Fruit fly (Drosophila melanogaster): ENCODE results near the gene Vps16A.
A peak's percentile ranks its signal among the peaks of the same experiment; 100 is the strongest.

Vps16A gene

dm6 chr3R:9254798-9255197 is 12.0 kb upstream of the Vps16A start, which contains the start of gene CG16734:
TSS of gene CG16734 (plus strand) at chr3R:9255052.
- peak; percentile 35 for TF ChIP-seq stwl (tag; optimal IDR thresholded peaks at IDR 0.05)
- TF ChIP-seq CG2889 (GFP tag; IDR thresholded peaks at IDR 0.05) = no peak
- TF ChIP-seq chinmo (GFP tag; IDR thresholded peaks at IDR 0.05; ENCODE audit: partially characterized antibody) = no peak
- TF ChIP-seq CG34224 (GFP tag; IDR thresholded peaks at IDR 0.05; ENCODE audit: partially characterized antibody) = peak; percentile 37; the same call in 1 of the 3 replicates
- TF ChIP-seq CG10654 (GFP tag; optimal IDR thresholded peaks at IDR 0.05) = no peak
- peak; percentile 12; the same call in 1 of the 2 replicates for TF ChIP-seq sna (GFP tag; IDR thresholded peaks at IDR 0.05; ENCODE audit: partially characterized antibody)
- no peak for TF ChIP-seq CG18619 (GFP tag; optimal IDR thresholded peaks at IDR 0.05)
- peak; percentile 41; the same call in 1 of the 3 replicates for TF ChIP-seq Doc3 (GFP tag; IDR thresholded peaks at IDR 0.05; ENCODE audit: partially characterized antibody)
- TF ChIP-seq so (GFP tag; IDR thresholded peaks at IDR 0.05) = no peak
- TF ChIP-seq CG6272 (GFP tag; IDR thresholded peaks at IDR 0.05) = no peak
- TF ChIP-seq MBD-R2 (GFP tag; IDR thresholded peaks at IDR 0.05) = peak; percentile 54; the same call in 1 of the 2 replicates
- TF ChIP-seq Scr (GFP tag; IDR thresholded peaks at IDR 0.05; ENCODE audit: partially characterized antibody) = peak; percentile 46
- TF ChIP-seq Dp (GFP tag; optimal IDR thresholded peaks at IDR 0.05) = peak; percentile 50
- TF ChIP-seq Meics (GFP tag; optimal IDR thresholded peaks at IDR 0.05) = peak; percentile 95
- TF ChIP-seq amos (GFP tag; IDR thresholded peaks at IDR 0.05; ENCODE audit: partially characterized antibody) = peak; percentile 21; the same call in 1 of the 2 replicates
- TF ChIP-seq CG12299 (tag; optimal IDR thresholded peaks at IDR 0.05) = no peak
- no peak for TF ChIP-seq CG2712 (tag; optimal IDR thresholded peaks at IDR 0.05)
- TF ChIP-seq unc-4 (GFP tag; IDR thresholded peaks at IDR 0.05; ENCODE audit: partially characterized antibody) = peak; percentile 38; the same call in 1 of the 2 replicates
- no peak for TF ChIP-seq CG2875 (GFP tag; optimal IDR thresholded peaks at IDR 0.05)
- peak; percentile 16 for TF ChIP-seq CG2116 (GFP tag; optimal IDR thresholded peaks at IDR 0.05)
- peak; percentile 57 for TF ChIP-seq Dref (GFP tag; IDR thresholded peaks at IDR 0.05)
- 0 out of 2 replicates have a peak, but pooled peaks have one; percentile 39 for TF ChIP-seq bbx (GFP tag; IDR thresholded peaks at IDR 0.05; ENCODE audit: partially characterized antibody)
- TF ChIP-seq wek (GFP tag; optimal IDR thresholded peaks at IDR 0.05) = no peak
- peak; percentile 41; the same call in 1 of the 4 replicates for TF ChIP-seq Dll (GFP tag; IDR thresholded peaks at IDR 0.05; ENCODE audit: partially characterized antibody)
- no peak for TF ChIP-seq CG7372 (GFP tag; IDR thresholded peaks at IDR 0.05)
- no peak for TF ChIP-seq dmrt99B (tag; optimal IDR thresholded peaks at IDR 0.05)
- peak; percentile 24; the same call in 1 of the 3 replicates for TF ChIP-seq row (GFP tag; IDR thresholded peaks at IDR 0.05)
- peak; percentile 36; the same call in 1 of the 2 replicates for TF ChIP-seq tna (GFP tag; IDR thresholded peaks at IDR 0.05; ENCODE audit: partially characterized antibody)
- TF ChIP-seq CG13287 (GFP tag; IDR thresholded peaks at IDR 0.05; ENCODE audit: partially characterized antibody) = peak; percentile 64
- TF ChIP-seq BEAF-32 (GFP tag; optimal IDR thresholded peaks at IDR 0.05) = peak; percentile 22
- TF ChIP-seq CG7271 (tag; optimal IDR thresholded peaks at IDR 0.05) = no peak
- peak; percentile 50 for TF ChIP-seq E2f2 (GFP tag; IDR thresholded peaks at IDR 0.05)
- TF ChIP-seq CG8765 (GFP tag; IDR thresholded peaks at IDR 0.05) = no peak
- no peak for TF ChIP-seq Fer3 (tag; optimal IDR thresholded peaks at IDR 0.05)
- TF ChIP-seq HLH4C (GFP tag; IDR thresholded peaks at IDR 0.05; ENCODE audit: partially characterized antibody) = peak; percentile 36; the same call in 1 of the 3 replicates
- TF ChIP-seq CG7745 (tag; optimal IDR thresholded peaks at IDR 0.05) = no peak
- TF ChIP-seq CG16813 (GFP tag; IDR thresholded peaks at IDR 0.05; ENCODE audit: partially characterized antibody) = peak; percentile 22; the same call in 1 of the 3 replicates

- no peak for TF ChIP-seq Hr39 (optimal IDR thresholded peaks at IDR 0.05)
- TF ChIP-seq sisA (GFP tag; IDR thresholded peaks at IDR 0.05) = no peak
- no peak for TF ChIP-seq nau (GFP tag; optimal IDR thresholded peaks at IDR 0.05)
- TF ChIP-seq HHEX (GFP tag; optimal IDR thresholded peaks at IDR 0.05) = no peak
- TF ChIP-seq CG14441 (GFP tag; IDR thresholded peaks at IDR 0.05) = no peak
- TF ChIP-seq Dll (GFP tag; IDR thresholded peaks at IDR 0.05; ENCODE audit: partially characterized antibody) = no peak
- no peak for TF ChIP-seq sug (tag; optimal IDR thresholded peaks at IDR 0.05)
- no peak for TF ChIP-seq CG12659 (GFP tag; optimal IDR thresholded peaks at IDR 0.05)
- TF ChIP-seq CG9609 (GFP tag; optimal IDR thresholded peaks at IDR 0.05) = no peak
- no peak for TF ChIP-seq Ssrp (tag; optimal IDR thresholded peaks at IDR 0.05)
- no peak for TF ChIP-seq unpg (GFP tag; optimal IDR thresholded peaks at IDR 0.05)
- no peak for TF ChIP-seq NC2β (GFP tag; optimal IDR thresholded peaks at IDR 0.05)
- no peak for TF ChIP-seq gcm (GFP tag; optimal IDR thresholded peaks at IDR 0.05)
Measured at dm6 chr3R:9257616-9258015, 9.2 kb upstream of the Vps16A start, which contains the start of gene CG16736. TSS of gene CG16736 (minus strand) at chr3R:9257716.
